Fruit fly (Drosophila melanogaster): Measurements from ENCODE around the gene CG33722.
A peak's percentile ranks its signal among the peaks of the same experiment; 100 is the strongest.

The CG33722 gene

dm6 chr3R:8272573-8273165 is 28.8 kb downstream of the CG33722 start (continued):
- TF ChIP-seq ss (GFP tag; optimal IDR thresholded peaks at IDR 0.05) (no peak), Smox (GFP tag; optimal IDR thresholded peaks at IDR 0.05) (peak; percentile 73), pdm3 (GFP tag; optimal IDR thresholded peaks at IDR 0.05) (no peak), fd59A (GFP tag; optimal IDR thresholded peaks at IDR 0.05) (no peak), Gug (GFP tag; IDR thresholded peaks at IDR 0.05) (no peak), CG7368 (GFP tag; optimal IDR thresholded peaks at IDR 0.05) (no peak), CG6792 (GFP tag; optimal IDR thresholded peaks at IDR 0.05) (peak; percentile 31), OdsH (GFP tag; optimal IDR thresholded peaks at IDR 0.05) (no peak), lz (GFP tag; optimal IDR thresholded peaks at IDR 0.05) (peak; percentile 65), cyc (GFP tag; optimal IDR thresholded peaks at IDR 0.05) (peak; percentile 74), Sox14 (GFP tag; optimal IDR thresholded peaks at IDR 0.05) (no peak), net (GFP tag; optimal IDR thresholded peaks at IDR 0.05) (no peak), CG11902 (GFP tag; optimal IDR thresholded peaks at IDR 0.05) (no peak), esn (GFP tag; optimal IDR thresholded peaks at IDR 0.05) (peak; percentile 72), CG10631 (GFP tag; optimal IDR thresholded peaks at IDR 0.05) (no peak), CG31627 (GFP tag; optimal IDR thresholded peaks at IDR 0.05) (peak; percentile 64), CG6808 (GFP tag; optimal IDR thresholded peaks at IDR 0.05) (no peak), spab (GFP tag; optimal IDR thresholded peaks at IDR 0.05) (no peak)

dm6 chr3R:8275031-8275430 is 31.2 kb downstream of the CG33722 start:
- TF ChIP-seq Gug (GFP tag; IDR thresholded peaks at IDR 0.05) = no peak
- TF ChIP-seq spab (GFP tag; optimal IDR thresholded peaks at IDR 0.05) = no peak
- TF ChIP-seq topi (GFP tag; optimal IDR thresholded peaks at IDR 0.05) = no peak
- TF ChIP-seq acj6 (GFP tag; optimal IDR thresholded peaks at IDR 0.05) = no peak
- no peak for TF ChIP-seq OdsH (GFP tag; optimal IDR thresholded peaks at IDR 0.05)
- TF ChIP-seq Sox14 (GFP tag; optimal IDR thresholded peaks at IDR 0.05) = no peak
- no peak for TF ChIP-seq Sox15 (GFP tag; optimal IDR thresholded peaks at IDR 0.05)
- TF ChIP-seq CG9139 (GFP tag; optimal IDR thresholded peaks at IDR 0.05) = no peak
- no peak for TF ChIP-seq Blimp-1 (GFP tag; optimal IDR thresholded peaks at IDR 0.05)
- TF ChIP-seq net (GFP tag; optimal IDR thresholded peaks at IDR 0.05) = no peak
- TF ChIP-seq fkh (GFP tag; optimal IDR thresholded peaks at IDR 0.05) = no peak
- no peak for TF ChIP-seq CG8319 (GFP tag; optimal IDR thresholded peaks at IDR 0.05)
- no peak for TF ChIP-seq Ets96B (tag; optimal IDR thresholded peaks at IDR 0.05)
- no peak for TF ChIP-seq CG6792 (GFP tag; optimal IDR thresholded peaks at IDR 0.05)
- TF ChIP-seq svp (GFP tag) = no peak
- TF ChIP-seq Sox102F (GFP tag; optimal IDR thresholded peaks at IDR 0.05) = no peak
- TF ChIP-seq Met (GFP tag; optimal IDR thresholded peaks at IDR 0.05) = no peak
- no peak for TF ChIP-seq CG8119 (GFP tag; IDR thresholded peaks at IDR 0.05)

- TF ChIP-seq ss (GFP tag; optimal IDR thresholded peaks at IDR 0.05) = peak in 1 of 2 experiments; percentile 5
- no peak for TF ChIP-seq dsx (GFP tag; optimal IDR thresholded peaks at IDR 0.05; ENCODE audit: poor library complexity, severe bottlenecking)
- 0 out of 3 replicates have a peak, but pooled peaks have one; percentile 18 for TF ChIP-seq CG6163 (GFP tag; IDR thresholded peaks at IDR 0.05)
Measured at dm6 chr3R:8277494-8278293, 33.8 kb downstream of the CG33722 start, which contains the start of gene ato. Gene ato (plus strand): TSS chr3R:8278052.

DNA sequence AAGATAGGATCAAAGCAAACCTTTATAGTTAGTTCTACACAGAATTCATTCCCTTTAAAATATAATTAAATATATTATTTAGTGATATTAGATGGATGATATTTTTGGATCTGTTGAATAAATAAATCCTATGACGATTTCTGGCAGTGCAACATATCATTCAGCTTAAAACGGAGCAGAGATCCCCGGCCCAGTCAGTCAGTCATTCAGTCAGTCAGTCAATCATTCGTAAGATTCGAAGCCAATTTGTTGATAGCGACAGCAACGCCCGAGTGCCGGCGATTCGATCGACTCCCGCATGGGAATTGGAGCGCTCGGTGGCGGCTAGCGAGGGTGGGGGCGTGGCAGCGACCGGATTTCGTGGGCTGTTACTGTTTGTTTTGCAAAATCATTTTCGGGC is 36.1 kb downstream of the CG33722 start:
- TF ChIP-seq svp (GFP tag) (peak; percentile 93), Ets96B (tag; optimal IDR thresholded peaks at IDR 0.05) (no peak), Eip78C (GFP tag) (peak; percentile 38), Sox102F (GFP tag; optimal IDR thresholded peaks at IDR 0.05) (no peak), esn (GFP tag; optimal IDR thresholded peaks at IDR 0.05) (peak; percentile 16), achi (GFP tag; optimal IDR thresholded peaks at IDR 0.05) (no peak), CG10669 (GFP tag; optimal IDR thresholded peaks at IDR 0.05) (no peak)

Data from whole organism, prepupa.